Fruit fly (Drosophila melanogaster) whole organism, embryonic: ENCODE results near the gene Ccdc114.

ENCODE experiments used
- Atf-2 ChIP-seq: fragments of 200-800 bp; sonication (Bioruptor generic); optimal IDR thresholded peaks from 2 replicates; lab custom pipeline; 2016; ENCODE audit warnings: missing biosample characterization, missing genetic modification characterization
- CG10366 ChIP-seq: fragments of 200-800 bp; sonication (Bioruptor generic); IDR thresholded peaks from 2 replicates; pipeline ENCODE4 v1.3.6; 2022; ENCODE audit warnings: missing biosample characterization, missing genetic modification characterization
- CG10462 ChIP-seq: fragments of 200-800 bp; sonication (Bioruptor generic); optimal IDR thresholded peaks from 2 replicates; lab custom pipeline; 2016; ENCODE audit warnings: missing biosample characterization, missing genetic modification characterization
- CG15514 ChIP-seq: fragments of 200-800 bp; sonication (Bioruptor generic); optimal IDR thresholded peaks from 3 replicates; lab custom pipeline; 2017; ENCODE audit warnings: missing biosample characterization, missing genetic modification characterization, mild to moderate bottlenecking, moderate library complexity, missing genetic modification reagents
- CG5180 ChIP-seq: fragments of 200-800 bp; sonication (Bioruptor generic); optimal IDR thresholded peaks from 3 replicates; lab custom pipeline; 2017; ENCODE audit warnings: missing biosample characterization, missing genetic modification characterization, mild to moderate bottlenecking, moderate library complexity, missing genetic modification reagents
- CG6272 ChIP-seq: fragments of 200-800 bp; sonication (Bioruptor generic); IDR thresholded peaks from 2 replicates; pipeline ENCODE4 v1.3.6; 2022; ENCODE audit warnings: missing biosample characterization, missing genetic modification characterization
- Hr78 ChIP-seq, 2 experiments: fragments of 200-800 bp in 1 of 2; fragments of >200 bp in 1 of 2; sonication (Bioruptor generic) in 1 of 2; optimal IDR thresholded peaks; 2 replicates each; lab custom pipeline; 2017 to 2019; ENCODE audit warnings: missing biosample characterization in 2 of 2, missing genetic modification characterization in 2 of 2, mild to moderate bottlenecking in 1 of 2, moderate library complexity in 1 of 2
- dmrt11E ChIP-seq: fragments of 200-800 bp; sonication (Bioruptor generic); optimal IDR thresholded peaks from 3 replicates; lab custom pipeline; 2018; ENCODE audit warnings: missing biosample characterization, mild to moderate bottlenecking, missing genetic modification characterization, moderate library complexity
- seq ChIP-seq: fragments of 200-800 bp; sonication (Bioruptor generic); IDR thresholded peaks from 2 replicates; pipeline ENCODE4 v1.3.6; 2022; ENCODE audit warnings: missing biosample characterization, missing genetic modification characterization
- tin ChIP-seq: fragments of 200-800 bp; sonication (Bioruptor generic); optimal IDR thresholded peaks from 3 replicates; lab custom pipeline; 2016; ENCODE audit warnings: missing biosample characterization, missing genetic modification characterization

dm6 chr3R:16599647-16600046 lies 24.9 kb downstream of the Ccdc114 start:
- TF ChIP-seq tin (GFP tag; lab: Kevin White, UChicago): no peak
- TF ChIP-seq CG10366 (GFP tag; lab: Robert Waterston, UW): no peak
- no peak for TF ChIP-seq Hr78 (GFP tag; optimal IDR thresholded peaks at IDR 0.05; lab: Kevin White, UChicago)
- TF ChIP-seq seq (GFP tag; lab: Robert Waterston, UW): no peak
- no peak for TF ChIP-seq dmrt11E
- no peak for TF ChIP-seq Atf-2
- TF ChIP-seq CG5180: no peak
- no peak for TF ChIP-seq CG6272 (GFP tag; lab: Robert Waterston, UW)
- TF ChIP-seq CG10462 (GFP tag; lab: Kevin White, UChicago): no peak
- TF ChIP-seq CG15514: no peak
